Fruit fly (Drosophila melanogaster) whole organism, embryonic: ENCODE measurements around the gene nuf.
A peak's percentile ranks its signal among the peaks of the same experiment; 100 is the strongest.

Source experiments
- Awh ChIP-seq: fragments of 200-800 bp; sonication (Bioruptor generic); IDR thresholded peaks from 2 replicates; pipeline ENCODE4, ENCODE4 v1.3.6; 2022; ENCODE audit warnings: missing biosample characterization, missing genetic modification characterization
- CG10979 ChIP-seq: fragments of 200-800 bp; sonication (Bioruptor generic); optimal IDR thresholded peaks from 2 replicates; lab custom pipeline; 2018; ENCODE audit warnings: missing biosample characterization, mild to moderate bottlenecking, missing genetic modification characterization, moderate library complexity
- CG11398 ChIP-seq: fragments of 200-800 bp; sonication (Bioruptor generic); optimal IDR thresholded peaks from 2 replicates; lab custom pipeline; 2016; ENCODE audit warnings: missing biosample characterization, missing genetic modification characterization
- CG12769 ChIP-seq: fragments of 200-800 bp; sonication (Bioruptor generic); optimal IDR thresholded peaks from 2 replicates; lab custom pipeline; 2019; ENCODE audit warnings: missing biosample characterization, mild to moderate bottlenecking, missing genetic modification characterization, moderate library complexity
- CG13894 ChIP-seq: fragments of 200-800 bp; sonication (Bioruptor generic); optimal IDR thresholded peaks from 3 replicates; lab custom pipeline; 2018; ENCODE audit warnings: missing biosample characterization, mild to moderate bottlenecking, missing genetic modification characterization, moderate library complexity
- CG14710 ChIP-seq: fragments of 200-800 bp; sonication (Bioruptor generic); optimal IDR thresholded peaks from 3 replicates; lab custom pipeline; 2019; ENCODE audit warnings: missing biosample characterization, mild to moderate bottlenecking, missing genetic modification characterization, moderate library complexity
- CG14965 ChIP-seq: fragments of 200-800 bp; sonication (Bioruptor generic); optimal IDR thresholded peaks from 2 replicates; lab custom pipeline; 2016; ENCODE audit warnings: missing biosample characterization, missing genetic modification characterization, borderline replicate concordance
- CG17802 ChIP-seq: fragments of 200-800 bp; sonication (Bioruptor generic); optimal IDR thresholded peaks from 2 replicates; lab custom pipeline; 2018; ENCODE audit warnings: missing biosample characterization, mild to moderate bottlenecking, missing genetic modification characterization, moderate library complexity
- CG31388 ChIP-seq: fragments of 200-800 bp; sonication (Bioruptor generic); optimal IDR thresholded peaks from 2 replicates; lab custom pipeline; 2016; ENCODE audit warnings: missing biosample characterization, missing genetic modification characterization
- CG33557 ChIP-seq: fragments of 200-800 bp; sonication (Bioruptor generic); optimal IDR thresholded peaks from 2 replicates; lab custom pipeline; 2019; ENCODE audit warnings: missing biosample characterization, mild to moderate bottlenecking, missing genetic modification characterization, moderate library complexity
- CG3838 ChIP-seq: fragments of 200-800 bp; sonication (Bioruptor generic); optimal IDR thresholded peaks from 3 replicates; lab custom pipeline; 2016; ENCODE audit warnings: missing biosample characterization, missing genetic modification characterization
- CG4707 ChIP-seq: fragments of 200-800 bp; sonication (Bioruptor generic); optimal IDR thresholded peaks from 2 replicates; lab custom pipeline; 2018; ENCODE audit warnings: missing biosample characterization, mild to moderate bottlenecking, missing genetic modification characterization, moderate library complexity
- CG4820 ChIP-seq: fragments of 200-800 bp; sonication (Bioruptor generic); optimal IDR thresholded peaks from 3 replicates; lab custom pipeline; 2016; ENCODE audit warnings: missing biosample characterization, missing genetic modification characterization
- CG9797 ChIP-seq: fragments of 200-800 bp; sonication (Bioruptor generic); optimal IDR thresholded peaks from 3 replicates; lab custom pipeline; 2018; ENCODE audit warnings: missing biosample characterization, mild to moderate bottlenecking, missing genetic modification characterization
- Dref ChIP-seq: fragments of 200-800 bp; sonication (Bioruptor generic); IDR thresholded peaks from 2 replicates; pipeline ENCODE4 v1.3.6; 2022; ENCODE audit warnings: missing biosample characterization, missing genetic modification characterization
- Ets97D ChIP-seq: fragments of 200-800 bp; sonication (Bioruptor generic); optimal IDR thresholded peaks from 3 replicates; lab custom pipeline; 2016; ENCODE audit warnings: missing biosample characterization, missing genetic modification characterization
- Gug ChIP-seq: fragments of 200-800 bp; sonication (Bioruptor generic); IDR thresholded peaks from 4 replicates; pipeline ENCODE4 v1.3.6; 2022; ENCODE audit warnings: missing biosample characterization, missing genetic modification characterization
- Med ChIP-seq: fragments of 200-800 bp; sonication (Bioruptor generic); peaks from one replicate; lab custom pipeline; 2016; ENCODE audit warnings: missing biosample characterization, missing genetic modification characterization, mild to moderate bottlenecking, inconsistent platforms, moderate library complexity
- Nf-YB ChIP-seq: fragments of 200-800 bp; sonication (Bioruptor generic); optimal IDR thresholded peaks from 3 replicates; lab custom pipeline; 2019; ENCODE audit warnings: missing biosample characterization, mild to moderate bottlenecking, missing genetic modification characterization, moderate library complexity
- Nf-YC ChIP-seq: fragments of 200-800 bp; optimal IDR thresholded peaks from 3 replicates; lab custom pipeline; 2019; ENCODE audit warnings: missing biosample characterization, mild to moderate bottlenecking, missing genetic modification characterization, moderate library complexity
- NfI ChIP-seq: fragments of 200-800 bp; sonication (Bioruptor generic); optimal IDR thresholded peaks from 3 replicates; lab custom pipeline; 2018; ENCODE audit warnings: missing biosample characterization, mild to moderate bottlenecking, missing genetic modification characterization, moderate library complexity
- Oaz ChIP-seq: fragments of 200-800 bp; sonication (Bioruptor generic); IDR thresholded peaks from 2 replicates; pipeline ENCODE4 v1.3.6; 2022; ENCODE audit warnings: missing biosample characterization, missing genetic modification characterization
- Xrp1 ChIP-seq: fragments of 200-800 bp; sonication (Bioruptor generic); IDR thresholded peaks from 2 replicates; pipeline ENCODE4 v1.3.6; 2022; ENCODE audit warnings: missing biosample characterization, missing genetic modification characterization
- abd-A ChIP-seq: fragments of 200-800 bp; sonication (Bioruptor generic); optimal IDR thresholded peaks from 3 replicates; lab custom pipeline; 2019; ENCODE audit warnings: missing biosample characterization, mild to moderate bottlenecking, missing genetic modification characterization, moderate library complexity
- chinmo ChIP-seq: fragments of 200-800 bp; sonication (Bioruptor generic); IDR thresholded peaks from 4 replicates; pipeline ENCODE4 v1.3.6; 2022; ENCODE audit warnings: missing biosample characterization, missing genetic modification characterization; ENCODE audit not compliant: partially characterized antibody
- dmrt11E ChIP-seq: fragments of 200-800 bp; sonication (Bioruptor generic); optimal IDR thresholded peaks from 3 replicates; lab custom pipeline; 2018; ENCODE audit warnings: missing biosample characterization, mild to moderate bottlenecking, missing genetic modification characterization, moderate library complexity
- gem ChIP-seq: fragments of 200-800 bp; sonication (Bioruptor generic); optimal IDR thresholded peaks from 2 replicates; lab custom pipeline; 2019; ENCODE audit warnings: missing biosample characterization, mild to moderate bottlenecking, missing genetic modification characterization, moderate library complexity
- grn ChIP-seq: fragments of 200-800 bp; sonication (Bioruptor generic); optimal IDR thresholded peaks from 3 replicates; lab custom pipeline; 2017; ENCODE audit warnings: missing biosample characterization, missing genetic modification characterization
- gsb-n ChIP-seq: fragments of 200-800 bp; sonication (Bioruptor generic); optimal IDR thresholded peaks from 3 replicates; lab custom pipeline; 2018; ENCODE audit warnings: missing biosample characterization, mild to moderate bottlenecking, missing genetic modification characterization
- kni ChIP-seq: fragments of 200-800 bp; sonication (Bioruptor generic); optimal IDR thresholded peaks from 3 replicates; lab custom pipeline; 2017; ENCODE audit warnings: mild to moderate bottlenecking, missing biosample characterization, missing genetic modification reagents, missing genetic modification characterization
- oc ChIP-seq: fragments of 200-800 bp; sonication (Bioruptor generic); optimal IDR thresholded peaks from 2 replicates; lab custom pipeline; 2018; ENCODE audit warnings: missing biosample characterization, mild to moderate bottlenecking, missing genetic modification characterization, moderate library complexity
- onecut ChIP-seq: fragments of 200-800 bp; sonication (Bioruptor generic); IDR thresholded peaks from 2 replicates; pipeline ENCODE4 v1.3.6; 2022; ENCODE audit warnings: missing biosample characterization, missing genetic modification characterization
- pan ChIP-seq, 4 experiments: fragments of >200 bp in 3 of 4; fragments of 200-800 bp in 1 of 4; sonication (Bioruptor generic) in 1 of 4; optimal IDR thresholded peaks in 3 of 4; IDR thresholded peaks in 1 of 4; 2 replicates each; pipeline versions ENCODE4 v1.3.6 to Lab custom; 2017 to 2022; ENCODE audit warnings: missing biosample characterization in 2 of 4, missing genetic modification characterization in 2 of 4, mixed read lengths in 1 of 4
- prd ChIP-seq, 3 experiments: fragments of >200 bp in 2 of 3; fragments of 200-800 bp in 1 of 3; sonication (Bioruptor generic) in 1 of 3; optimal IDR thresholded peaks in 2 of 3; IDR thresholded peaks in 1 of 3; 2 replicates in 2 of 3; 3 replicates in 1 of 3; pipeline versions ENCODE4 v1.3.6 to Lab custom; 2017 to 2022; ENCODE audit warnings: missing biosample characterization in 1 of 3, missing genetic modification characterization in 1 of 3
- pros ChIP-seq: fragments of 200-800 bp; sonication (Bioruptor generic); optimal IDR thresholded peaks from 3 replicates; lab custom pipeline; 2019; ENCODE audit warnings: missing biosample characterization, mild to moderate bottlenecking, missing genetic modification characterization, moderate library complexity
- sd ChIP-seq: fragments of 200-800 bp; sonication (Bioruptor generic); optimal IDR thresholded peaks from 3 replicates; lab custom pipeline; 2018; ENCODE audit warnings: missing biosample characterization, mild to moderate bottlenecking, missing genetic modification characterization, moderate library complexity
- sens ChIP-seq: fragments of 200-800 bp; sonication (Bioruptor generic); peaks from one replicate; lab custom pipeline; 2016; ENCODE audit warnings: missing biosample characterization, missing genetic modification characterization
- sim ChIP-seq: fragments of 200-800 bp; sonication (Bioruptor generic); IDR thresholded peaks from 2 replicates; pipeline ENCODE4 v1.3.6; 2022; ENCODE audit warnings: missing biosample characterization, missing genetic modification characterization
- sqz ChIP-seq: fragments of 200-800 bp; sonication (Bioruptor generic); optimal IDR thresholded peaks from 3 replicates; lab custom pipeline; 2018; ENCODE audit warnings: missing biosample characterization, mild to moderate bottlenecking, missing genetic modification characterization
- vvl ChIP-seq: fragments of 200-800 bp; sonication (Bioruptor generic); IDR thresholded peaks from 2 replicates; pipeline ENCODE4 v1.3.6; 2022; ENCODE audit warnings: missing biosample characterization, missing genetic modification characterization

nuf gene

dm6 chr3L:14157919-14158541 lies 32.6 kb upstream of the nuf start:
- TF ChIP-seq CG14965 = no peak
- peak; percentile 74 for TF ChIP-seq sqz (GFP tag; lab: Kevin White, UChicago)
- no peak for TF ChIP-seq Oaz (GFP tag; lab: Robert Waterston, UW)
- TF ChIP-seq gsb-n (tag; lab: Kevin White, UChicago) = peak; percentile 3
- peak; percentile 54 for TF ChIP-seq Nf-YC (tag; lab: Kevin White, UChicago)
- TF ChIP-seq sd (tag; lab: Kevin White, UChicago) = peak; percentile 16
- TF ChIP-seq CG13894 (tag; lab: Kevin White, UChicago) = peak; percentile 16
- TF ChIP-seq CG33557 = no peak
- TF ChIP-seq CG3838 (GFP tag; lab: Kevin White, UChicago) = no peak
- TF ChIP-seq Awh (GFP tag; lab: Robert Waterston, UW) = peak; percentile 71; the same call in 1 of the 2 replicates
- 0 out of 4 replicates have a peak, but pooled peaks have one; percentile 54 for TF ChIP-seq chinmo (GFP tag; lab: Robert Waterston, UW)
- TF ChIP-seq NfI (GFP tag; lab: Kevin White, UChicago) = no peak
- no peak for TF ChIP-seq pan (optimal IDR thresholded peaks at IDR 0.05; lab: Kevin White, UChicago)
- no peak for TF ChIP-seq pan (GFP tag; optimal IDR thresholded peaks at IDR 0.05 in 1 of 2, IDR thresholded peaks at IDR 0.05 in 1 of 2)
- TF ChIP-seq kni = peak; percentile 33
- TF ChIP-seq Nf-YB = peak; percentile 79
- TF ChIP-seq oc (tag; lab: Kevin White, UChicago) = peak; percentile 97
- TF ChIP-seq onecut (GFP tag; lab: Robert Waterston, UW) = peak; percentile 54
- peak; percentile 6 for TF ChIP-seq CG12769 (tag; lab: Kevin White, UChicago)
- peak; percentile 84 for TF ChIP-seq vvl (GFP tag; lab: Robert Waterston, UW)
- no peak for TF ChIP-seq CG9797 (GFP tag; lab: Kevin White, UChicago)
- no peak for TF ChIP-seq CG4707 (GFP tag; lab: Kevin White, UChicago)
- TF ChIP-seq grn (GFP tag; lab: Kevin White, UChicago) = peak; percentile 48
- TF ChIP-seq abd-A (tag; lab: Kevin White, UChicago) = peak; percentile 99
- peak; percentile 65 for TF ChIP-seq pros (GFP tag; lab: Kevin White, UChicago)

dm6 chr3L:14160436-14160835 lies 30.2 kb upstream of the nuf start:
- TF ChIP-seq dmrt11E (tag; lab: Kevin White, UChicago) (peak; percentile 7), gem (tag; lab: Kevin White, UChicago) (peak; percentile 25), sens (GFP tag; lab: Kevin White, UChicago) (peak; percentile 64), Dref (GFP tag; lab: Robert Waterston, UW) (no peak), Med (GFP tag; lab: Kevin White, UChicago) (peak; percentile 3), CG14710 (tag; lab: Kevin White, UChicago) (peak; percentile 13), sim (GFP tag; lab: Robert Waterston, UW) (no peak), CG10979 (tag; lab: Kevin White, UChicago) (peak; percentile 5)

dm6 chr3L:14161951-14162350 lies 28.7 kb upstream of the nuf start:
- TF ChIP-seq CG31388 (GFP tag; lab: Kevin White, UChicago) (no peak), dmrt11E (tag; lab: Kevin White, UChicago) (peak; percentile 22), Gug (GFP tag; lab: Robert Waterston, UW) (no peak), sens (GFP tag; lab: Kevin White, UChicago) (peak; percentile 62), Xrp1 (GFP tag; lab: Robert Waterston, UW) (peak; percentile 9; the same call in 1 of the 2 replicates), prd (optimal IDR thresholded peaks at IDR 0.05; lab: Kevin White, UChicago) (no peak), prd (GFP tag; IDR thresholded peaks at IDR 0.05; lab: Robert Waterston, UW) (peak; percentile 61; the same call in 2 of the 3 replicates), Ets97D (GFP tag; lab: Kevin White, UChicago) (no peak), CG4820 (GFP tag; lab: Kevin White, UChicago) (no peak), CG17802 (tag; lab: Kevin White, UChicago) (peak; percentile 34), CG11398 (GFP tag; lab: Kevin White, UChicago) (no peak)
